Worm (Caenorhabditis elegans) whole organism, dauer: ENCODE measurements around the gene C29E4.10.

Experiments used
- unc-62 ChIP-seq: sonication (generic microtip); optimal IDR thresholded peaks from 2 replicates; lab custom pipeline; 2017; ENCODE audit warnings: missing biosample characterization, missing genetic modification reagents, missing genetic modification characterization

C29E4.10 gene

ce11 chrIII:7937548-7937947, at the start of gene C29E4.10:
Gene C29E4.10 (plus strand): TSS chrIII:7937848.
- TF ChIP-seq unc-62 (GFP tag; lab: Kevin White, UChicago): no peak

- no peak for TF ChIP-seq unc-62 (GFP tag; lab: Kevin White, UChicago)
Observed at ce11 chrIII:7889036-7889435, 48.6 kb upstream of the C29E4.10 start.

- no peak for TF ChIP-seq unc-62 (GFP tag; lab: Kevin White, UChicago)
Observed at ce11 chrIII:7891573-7892306, 45.9 kb upstream of the C29E4.10 start, which contains the start of the genes ZK688.5 and fahd-1. Gene ZK688.5 (minus strand): TSS chrIII:7891623. Gene fahd-1 (plus strand): TSS chrIII:7892256.

- TF ChIP-seq unc-62 (GFP tag; lab: Kevin White, UChicago): no peak
Observed at ce11 chrIII:7892333-7892732, 45.3 kb upstream of the C29E4.10 start.

ce11 chrIII:7893224-7893623, 44.4 kb upstream of the C29E4.10 start:
- no peak for TF ChIP-seq unc-62 (GFP tag; lab: Kevin White, UChicago)

- TF ChIP-seq unc-62 (GFP tag; lab: Kevin White, UChicago): no peak
Observed at ce11 chrIII:7894724-7895123, 42.9 kb upstream of the C29E4.10 start, which contains the start of gene ZK688.4. Gene ZK688.4 (plus strand): TSS chrIII:7895024.

ce11 chrIII:7896925-7897324, 40.7 kb upstream of the C29E4.10 start, which contains the start of gene ZK688.10:
Gene ZK688.10 (minus strand): TSS chrIII:7897025.
- TF ChIP-seq unc-62 (GFP tag; lab: Kevin White, UChicago): no peak

ce11 chrIII:7897733-7898132, 39.9 kb upstream of the C29E4.10 start:
- TF ChIP-seq unc-62 (GFP tag; lab: Kevin White, UChicago): no peak

- TF ChIP-seq unc-62 (GFP tag; lab: Kevin White, UChicago): no peak
Observed at ce11 chrIII:7900733-7901132, 36.9 kb upstream of the C29E4.10 start, which contains the start of gene best-24. Gene best-24 (plus strand): TSS chrIII:7901033.

- no peak for TF ChIP-seq unc-62 (GFP tag; lab: Kevin White, UChicago)
Observed at ce11 chrIII:7903427-7903826, 34.2 kb upstream of the C29E4.10 start.

- TF ChIP-seq unc-62 (GFP tag; lab: Kevin White, UChicago): no peak
Observed at ce11 chrIII:7907515-7907914, 30.1 kb upstream of the C29E4.10 start, which contains the start of gene pcp-5. Gene pcp-5 (minus strand): TSS chrIII:7907615.

ce11 chrIII:7909263-7909662, 28.4 kb upstream of the C29E4.10 start, which contains the start of gene ZK688.1:
Gene ZK688.1 (plus strand): TSS chrIII:7909563.
- no peak for TF ChIP-seq unc-62 (GFP tag; lab: Kevin White, UChicago)

ce11 chrIII:7911621-7912020, 26.0 kb upstream of the C29E4.10 start, which contains the start of gene ZK688.7:
Gene ZK688.7 (minus strand): TSS chrIII:7911634.
- TF ChIP-seq unc-62 (GFP tag; lab: Kevin White, UChicago): no peak

ce11 chrIII:7913488-7913887, 24.2 kb upstream of the C29E4.10 start, which contains the start of gene ZK688.12:
Gene ZK688.12 (minus strand): TSS chrIII:7913588.
- TF ChIP-seq unc-62 (GFP tag; lab: Kevin White, UChicago): no peak

- TF ChIP-seq unc-62 (GFP tag; lab: Kevin White, UChicago): no peak
Observed at ce11 chrIII:7917667-7918066, 20.0 kb upstream of the C29E4.10 start, which contains the start of gene gly-3. Gene gly-3 (minus strand): TSS chrIII:7917767.

ce11 chrIII:7919823-7920222, 17.8 kb upstream of the C29E4.10 start, which contains the start of gene C29E4.14:
Gene C29E4.14 (plus strand): TSS chrIII:7920123.
- TF ChIP-seq unc-62 (GFP tag; lab: Kevin White, UChicago): no peak
